Worm (Caenorhabditis elegans) whole organism, mixed stage, embryonic: ENCODE results near the gene mys-1.

Experiments used
- lin-32 ChIP-seq: fragments of 200-800 bp; sonication (Bioruptor generic); optimal IDR thresholded peaks from 2 replicates; lab custom pipeline; 2018; ENCODE audit warnings: mild to moderate bottlenecking, missing genetic modification characterization, missing compliant biosample characterization
- lsy-2 ChIP-seq: fragments of 150-350 bp; optimal IDR thresholded peaks from 2 replicates; lab custom pipeline; 2014; ENCODE audit warnings: missing biosample characterization, missing genetic modification characterization
- nhr-237 ChIP-seq: fragments of 150-350 bp; optimal IDR thresholded peaks from 2 replicates; lab custom pipeline; 2014; ENCODE audit warnings: missing biosample characterization, missing genetic modification characterization
- pha-4 ChIP-seq: fragments of 150-350 bp; optimal IDR thresholded peaks from 2 replicates; lab custom pipeline; 2018; ENCODE audit warnings: missing biosample characterization, missing genetic modification reagents, missing genetic modification characterization
- snpc-4 ChIP-seq: fragments of 150-350 bp; optimal IDR thresholded peaks from 2 replicates; lab custom pipeline; 2014; ENCODE audit warnings: missing biosample characterization, missing genetic modification characterization
- unc-39 ChIP-seq: fragments of 150-350 bp; optimal IDR thresholded peaks from 2 replicates; lab custom pipeline; 2014; ENCODE audit warnings: missing biosample characterization, missing genetic modification characterization
- unc-62 ChIP-seq: fragments of 150-350 bp; optimal IDR thresholded peaks from 2 replicates; lab custom pipeline; 2014; ENCODE audit warnings: missing biosample characterization, missing genetic modification reagents, missing genetic modification characterization
- zip-8 ChIP-seq: fragments of 150-350 bp; optimal IDR thresholded peaks from 2 replicates; lab custom pipeline; 2014; ENCODE audit warnings: missing biosample characterization, missing genetic modification characterization

- no peak for TF ChIP-seq lsy-2
- no peak for TF ChIP-seq lin-32 (GFP tag; lab: Kevin White, UChicago)
- no peak for TF ChIP-seq nhr-237 (tag; lab: Kevin White, UChicago)
- no peak for TF ChIP-seq zip-8 (tag; lab: Kevin White, UChicago)
- TF ChIP-seq unc-39 (tag; lab: Kevin White, UChicago), result no peak
- TF ChIP-seq unc-62, result no peak
- TF ChIP-seq snpc-4 (tag; lab: Kevin White, UChicago), result no peak
- TF ChIP-seq pha-4 (tag; lab: Kevin White, UChicago), result no peak
Observed at ce11 chrV:7112223-7112622, 27.8 kb upstream of the mys-1 start.
